Fruit fly (Drosophila melanogaster) whole organism, embryonic: ENCODE data around the gene CG34135.

Experiments
- CG12155 ChIP-seq: fragments of 200-800 bp; sonication (Bioruptor generic); optimal IDR thresholded peaks from 3 replicates; lab custom pipeline; 2016; ENCODE audit warnings: missing biosample characterization, missing genetic modification characterization
- CG12219 ChIP-seq: fragments of 200-800 bp; sonication (Bioruptor generic); optimal IDR thresholded peaks from 3 replicates; lab custom pipeline; 2018; ENCODE audit warnings: missing biosample characterization, mild to moderate bottlenecking, missing genetic modification characterization
- CG12769 ChIP-seq: fragments of 200-800 bp; sonication (Bioruptor generic); optimal IDR thresholded peaks from 2 replicates; lab custom pipeline; 2019; ENCODE audit warnings: missing biosample characterization, mild to moderate bottlenecking, missing genetic modification characterization, moderate library complexity
- CG1647 ChIP-seq: fragments of 200-800 bp; sonication (Bioruptor generic); optimal IDR thresholded peaks from 3 replicates; lab custom pipeline; 2016; ENCODE audit warnings: missing biosample characterization, missing genetic modification characterization
- CG17385 ChIP-seq: fragments of 200-800 bp; sonication (Bioruptor generic); optimal IDR thresholded peaks from 3 replicates; lab custom pipeline; 2018; ENCODE audit warnings: missing biosample characterization, mild to moderate bottlenecking, missing genetic modification characterization
- CG17612 ChIP-seq: fragments of 200-800 bp; sonication (Bioruptor generic); IDR thresholded peaks from 2 replicates; pipeline ENCODE4 v1.3.6; 2022; ENCODE audit warnings: missing biosample characterization, missing genetic modification characterization
- CG17912 ChIP-seq: fragments of 200-800 bp; sonication (Bioruptor generic); optimal IDR thresholded peaks from 2 replicates; lab custom pipeline; 2018; ENCODE audit warnings: missing biosample characterization, mild to moderate bottlenecking, missing genetic modification characterization
- CG18476 ChIP-seq: fragments of 200-800 bp; sonication (Bioruptor generic); optimal IDR thresholded peaks from 2 replicates; lab custom pipeline; 2016; ENCODE audit warnings: missing biosample characterization, mild to moderate bottlenecking, missing genetic modification characterization
- CG18764 ChIP-seq: fragments of 200-800 bp; sonication (Bioruptor generic); optimal IDR thresholded peaks from 3 replicates; lab custom pipeline; 2016; ENCODE audit warnings: missing biosample characterization, missing genetic modification characterization
- CG30020 ChIP-seq: fragments of 200-800 bp; optimal IDR thresholded peaks from 2 replicates; lab custom pipeline; 2019; ENCODE audit warnings: missing biosample characterization, mild to moderate bottlenecking, missing genetic modification characterization, moderate library complexity
- CG3163 ChIP-seq: fragments of 200-800 bp; sonication (Bioruptor generic); optimal IDR thresholded peaks from 3 replicates; lab custom pipeline; 2016; ENCODE audit warnings: missing biosample characterization, missing genetic modification characterization
- CG3726 ChIP-seq: fragments of 200-800 bp; sonication (Bioruptor generic); IDR thresholded peaks from 3 replicates; pipeline ENCODE4, ENCODE4 v1.3.6; 2022; ENCODE audit warnings: missing biosample characterization, missing genetic modification characterization
- CG5245 ChIP-seq: fragments of 200-800 bp; sonication (Bioruptor generic); optimal IDR thresholded peaks from 3 replicates; lab custom pipeline; 2016; ENCODE audit warnings: missing biosample characterization, missing genetic modification characterization
- CG6254 ChIP-seq: fragments of 200-800 bp; sonication (Bioruptor generic); optimal IDR thresholded peaks from 3 replicates; lab custom pipeline; 2017; ENCODE audit warnings: mild to moderate bottlenecking, missing biosample characterization, missing genetic modification reagents, missing genetic modification characterization
- CG6272 ChIP-seq: fragments of 200-800 bp; sonication (Bioruptor generic); IDR thresholded peaks from 2 replicates; pipeline ENCODE4 v1.3.6; 2022; ENCODE audit warnings: missing biosample characterization, missing genetic modification characterization
- CG6765 ChIP-seq: fragments of 200-800 bp; sonication (Bioruptor generic); optimal IDR thresholded peaks from 3 replicates; lab custom pipeline; 2017; ENCODE audit warnings: missing biosample characterization, mild to moderate bottlenecking, missing genetic modification characterization
- CG8359 ChIP-seq: fragments of 200-800 bp; sonication (Bioruptor generic); optimal IDR thresholded peaks from 2 replicates; lab custom pipeline; 2017; ENCODE audit warnings: missing biosample characterization, mild to moderate bottlenecking, missing genetic modification characterization, borderline replicate concordance
- CG8388 ChIP-seq: fragments of 200-800 bp; sonication (Bioruptor generic); optimal IDR thresholded peaks from 2 replicates; lab custom pipeline; 2019; ENCODE audit warnings: missing biosample characterization, mild to moderate bottlenecking, missing genetic modification characterization, moderate library complexity
- CG8924 ChIP-seq: fragments of 200-800 bp; optimal IDR thresholded peaks from 3 replicates; lab custom pipeline; 2019; ENCODE audit warnings: missing biosample characterization, mild to moderate bottlenecking, missing genetic modification characterization, moderate library complexity
- CG8944 ChIP-seq: fragments of 200-800 bp; sonication (Bioruptor generic); optimal IDR thresholded peaks from 3 replicates; lab custom pipeline; 2016; ENCODE audit warnings: missing biosample characterization, missing genetic modification characterization
- Hand ChIP-seq: fragments of 200-800 bp; sonication (Bioruptor generic); optimal IDR thresholded peaks from 2 replicates; lab custom pipeline; 2017; ENCODE audit warnings: mild to moderate bottlenecking, missing biosample characterization, missing genetic modification reagents, missing genetic modification characterization
- Hr51 ChIP-seq, 2 experiments: fragments of 200-800 bp; sonication (Bioruptor generic); optimal IDR thresholded peaks; 2 replicates in 1 of 2; 3 replicates in 1 of 2; lab custom pipeline; 2016 to 2018; ENCODE audit warnings: missing biosample characterization in 2 of 2, missing genetic modification characterization in 2 of 2, mild to moderate bottlenecking in 1 of 2, moderate library complexity in 1 of 2
- Hr78 ChIP-seq, 2 experiments: fragments of 200-800 bp in 1 of 2; fragments of >200 bp in 1 of 2; sonication (Bioruptor generic) in 1 of 2; optimal IDR thresholded peaks; 2 replicates each; lab custom pipeline; 2017 to 2019; ENCODE audit warnings: missing biosample characterization in 2 of 2, missing genetic modification characterization in 2 of 2, mild to moderate bottlenecking in 1 of 2, moderate library complexity in 1 of 2
- Scr ChIP-seq: fragments of 200-800 bp; sonication (Bioruptor generic); IDR thresholded peaks from 2 replicates; pipeline ENCODE4 v1.3.6; 2022; ENCODE audit warnings: missing biosample characterization, missing genetic modification characterization; ENCODE audit not compliant: partially characterized antibody
- Side ChIP-seq: fragments of 200-800 bp; sonication (Bioruptor generic); optimal IDR thresholded peaks from 2 replicates; lab custom pipeline; 2016; ENCODE audit warnings: missing biosample characterization, missing genetic modification characterization
- Sry-δ ChIP-seq: fragments of 200-800 bp; sonication (Bioruptor generic); optimal IDR thresholded peaks from 2 replicates; lab custom pipeline; 2016; ENCODE audit warnings: missing biosample characterization, missing genetic modification characterization
- aop ChIP-seq: fragments of 200-800 bp; sonication (Bioruptor generic); IDR thresholded peaks from 2 replicates; pipeline ENCODE4 v1.3.6; 2022; ENCODE audit warnings: missing biosample characterization, missing genetic modification characterization
- br ChIP-seq: fragments of >200 bp; optimal IDR thresholded peaks from 2 replicates; lab custom pipeline; 2017
- bsh ChIP-seq, 2 experiments: fragments of 200-800 bp; sonication (Bioruptor generic); optimal IDR thresholded peaks; 2 replicates each; lab custom pipeline; 2017 to 2018; ENCODE audit warnings: mild to moderate bottlenecking in 2 of 2, missing biosample characterization in 2 of 2, missing genetic modification characterization in 2 of 2, moderate library complexity in 1 of 2
- cad ChIP-seq: fragments of >200 bp; optimal IDR thresholded peaks from 2 replicates; lab custom pipeline; 2017; ENCODE audit warnings: missing biosample characterization, missing genetic modification characterization
- chinmo ChIP-seq: fragments of 200-800 bp; sonication (Bioruptor generic); IDR thresholded peaks from 4 replicates; pipeline ENCODE4 v1.3.6; 2022; ENCODE audit warnings: missing biosample characterization, missing genetic modification characterization; ENCODE audit not compliant: partially characterized antibody
- crol ChIP-seq: fragments of 200-800 bp; sonication (Bioruptor generic); IDR thresholded peaks from 2 replicates; pipeline ENCODE4 v1.3.6; 2022; ENCODE audit warnings: missing biosample characterization, missing genetic modification characterization
- ewg ChIP-seq: fragments of 200-800 bp; sonication (Bioruptor generic); optimal IDR thresholded peaks from 3 replicates; lab custom pipeline; 2017; ENCODE audit warnings: mild to moderate bottlenecking, missing biosample characterization, missing genetic modification reagents, missing genetic modification characterization
- fd3F ChIP-seq: fragments of 200-800 bp; sonication (Bioruptor generic); optimal IDR thresholded peaks from 2 replicates; lab custom pipeline; 2018; ENCODE audit warnings: missing biosample characterization, mild to moderate bottlenecking, missing genetic modification characterization, moderate library complexity
- hkb ChIP-seq, 2 experiments: fragments of 200-800 bp in 1 of 2; fragments of >200 bp in 1 of 2; sonication (Bioruptor generic) in 1 of 2; IDR thresholded peaks in 1 of 2; optimal IDR thresholded peaks in 1 of 2; 2 replicates each; pipeline versions ENCODE4 v1.3.6 to Lab custom; 2017 to 2022; ENCODE audit warnings: missing biosample characterization in 1 of 2, missing genetic modification characterization in 1 of 2
- ind ChIP-seq: fragments of 200-800 bp; sonication (Bioruptor generic); optimal IDR thresholded peaks from 3 replicates; lab custom pipeline; 2016; ENCODE audit warnings: missing biosample characterization, missing genetic modification characterization
- jing ChIP-seq: fragments of 200-800 bp; sonication (Bioruptor generic); optimal IDR thresholded peaks from 2 replicates; lab custom pipeline; 2018; ENCODE audit warnings: missing biosample characterization, mild to moderate bottlenecking, missing genetic modification characterization
- klu ChIP-seq: fragments of 200-800 bp; sonication (Bioruptor generic); IDR thresholded peaks from 2 replicates; pipeline ENCODE4 v1.3.6; 2022; ENCODE audit warnings: missing biosample characterization, missing genetic modification characterization
- lmd ChIP-seq: fragments of 200-800 bp; sonication (Bioruptor generic); IDR thresholded peaks from 2 replicates; pipeline ENCODE4 v1.3.6; 2022; ENCODE audit warnings: missing biosample characterization, missing genetic modification characterization
- peb ChIP-seq: fragments of 200-800 bp; sonication (Bioruptor generic); IDR thresholded peaks from 2 replicates; pipeline ENCODE4 v1.3.6; 2022; ENCODE audit warnings: missing biosample characterization, missing genetic modification characterization
- pnt ChIP-seq: fragments of 200-800 bp; sonication (Bioruptor generic); optimal IDR thresholded peaks from 3 replicates; lab custom pipeline; 2016; ENCODE audit warnings: missing biosample characterization, missing genetic modification characterization
- pum ChIP-seq: fragments of 200-800 bp; sonication (Bioruptor generic); optimal IDR thresholded peaks from 2 replicates; lab custom pipeline; 2016; ENCODE audit warnings: missing biosample characterization, missing genetic modification characterization
- scrt ChIP-seq: fragments of 200-800 bp; sonication (Bioruptor generic); optimal IDR thresholded peaks from 2 replicates; lab custom pipeline; 2018; ENCODE audit warnings: missing biosample characterization, mild to moderate bottlenecking, missing genetic modification characterization, moderate library complexity
- seq ChIP-seq: fragments of 200-800 bp; sonication (Bioruptor generic); IDR thresholded peaks from 2 replicates; pipeline ENCODE4 v1.3.6; 2022; ENCODE audit warnings: missing biosample characterization, missing genetic modification characterization
- shn ChIP-seq: fragments of 200-800 bp; sonication (Bioruptor generic); optimal IDR thresholded peaks from 3 replicates; lab custom pipeline; 2016; ENCODE audit warnings: missing biosample characterization, missing genetic modification characterization
- slbo ChIP-seq: fragments of 200-800 bp; sonication (Bioruptor generic); IDR thresholded peaks from 2 replicates; pipeline ENCODE4 v1.3.6; 2022; ENCODE audit warnings: missing biosample characterization, missing genetic modification characterization
- sna ChIP-seq: fragments of 200-800 bp; sonication (Bioruptor generic); IDR thresholded peaks from 2 replicates; pipeline ENCODE4 v1.3.6; 2022; ENCODE audit warnings: missing biosample characterization, missing genetic modification characterization; ENCODE audit not compliant: partially characterized antibody
- ssp ChIP-seq: fragments of 200-800 bp; sonication (Bioruptor generic); IDR thresholded peaks from 2 replicates; pipeline ENCODE4 v1.3.6; 2022; ENCODE audit warnings: missing biosample characterization, missing genetic modification characterization
- tap ChIP-seq: fragments of 200-800 bp; optimal IDR thresholded peaks from 3 replicates; lab custom pipeline; 2019; ENCODE audit warnings: missing biosample characterization, mild to moderate bottlenecking, missing genetic modification characterization, moderate library complexity
- trem ChIP-seq: fragments of 200-800 bp; optimal IDR thresholded peaks from 3 replicates; lab custom pipeline; 2019; ENCODE audit warnings: missing biosample characterization, mild to moderate bottlenecking, missing genetic modification characterization, moderate library complexity
- vfl ChIP-seq: fragments of 200-800 bp; sonication (Bioruptor generic); optimal IDR thresholded peaks from 2 replicates; lab custom pipeline; 2016; ENCODE audit warnings: missing biosample characterization, missing genetic modification characterization

The CG34135 gene

DNA sequence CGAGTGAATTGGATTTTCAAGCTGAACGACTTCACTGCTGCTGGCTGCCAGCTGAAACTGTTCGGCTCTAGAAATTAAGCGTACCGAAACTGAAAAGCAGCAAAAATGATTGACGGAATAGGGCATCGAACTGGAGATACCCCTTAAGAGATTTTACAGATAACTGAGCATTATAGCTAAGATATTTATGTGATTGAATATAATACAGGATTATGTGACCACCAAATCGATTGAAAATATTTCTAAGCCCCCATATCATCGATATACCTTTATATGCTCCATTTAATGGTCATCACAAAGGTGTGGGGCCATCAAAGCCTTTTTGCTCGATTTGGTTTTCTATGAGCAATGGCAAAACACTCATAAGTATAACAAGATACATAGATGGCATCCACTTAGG lies 16.8 kb upstream of the CG34135 start (continued):
- TF ChIP-seq Hr78 (GFP tag; optimal IDR thresholded peaks at IDR 0.05; lab: Kevin White, UChicago), result no peak
- TF ChIP-seq CG3726 (GFP tag; lab: Robert Waterston, UW), result no peak
- no peak for TF ChIP-seq CG17612 (GFP tag; lab: Robert Waterston, UW)
- TF ChIP-seq aop (GFP tag; lab: Robert Waterston, UW), result no peak
- no peak for TF ChIP-seq ssp (GFP tag; lab: Robert Waterston, UW)
- TF ChIP-seq CG8388 (GFP tag; lab: Kevin White, UChicago), result no peak
- peak; percentile 53 for TF ChIP-seq pnt (GFP tag; lab: Kevin White, UChicago)
- TF ChIP-seq CG6254 (GFP tag; lab: Kevin White, UChicago), result no peak
- no peak for TF ChIP-seq trem
- no peak for TF ChIP-seq CG5245 (GFP tag; lab: Kevin White, UChicago)
- TF ChIP-seq Hr51 (GFP tag; optimal IDR thresholded peaks at IDR 0.05; lab: Kevin White, UChicago), result no peak
- no peak for TF ChIP-seq Side (GFP tag; lab: Kevin White, UChicago)
- no peak for TF ChIP-seq bsh (GFP tag; optimal IDR thresholded peaks at IDR 0.05; lab: Kevin White, UChicago)
- no peak for TF ChIP-seq CG8359 (GFP tag; lab: Kevin White, UChicago)
- TF ChIP-seq klu (GFP tag; lab: Robert Waterston, UW), result no peak
- TF ChIP-seq sna, result no peak
- peak; percentile 78 for TF ChIP-seq slbo (GFP tag; lab: Robert Waterston, UW)
- TF ChIP-seq CG12219, result peak; percentile 48
- no peak for TF ChIP-seq fd3F (GFP tag; lab: Kevin White, UChicago)
- TF ChIP-seq CG8944 (GFP tag; lab: Kevin White, UChicago), result no peak
- no peak for TF ChIP-seq Hand (GFP tag; lab: Kevin White, UChicago)
- TF ChIP-seq CG30020 (tag; lab: Kevin White, UChicago), result no peak
- TF ChIP-seq pum (GFP tag; lab: Kevin White, UChicago), result no peak
- TF ChIP-seq hkb (optimal IDR thresholded peaks at IDR 0.05; lab: Kevin White, UChicago), result no peak
- peak; percentile 48; the same call in 1 of the 2 replicates for TF ChIP-seq hkb (GFP tag; IDR thresholded peaks at IDR 0.05; lab: Robert Waterston, UW)
- no peak for TF ChIP-seq CG12769 (tag; lab: Kevin White, UChicago)
- TF ChIP-seq CG17385 (GFP tag; lab: Kevin White, UChicago), result no peak
- no peak for TF ChIP-seq peb (GFP tag; lab: Robert Waterston, UW)
- TF ChIP-seq CG12155 (GFP tag; lab: Kevin White, UChicago), result no peak
- TF ChIP-seq CG17912 (GFP tag; lab: Kevin White, UChicago), result no peak
- TF ChIP-seq CG6765 (GFP tag; lab: Kevin White, UChicago), result no peak
- TF ChIP-seq crol (GFP tag; lab: Robert Waterston, UW), result no peak
- TF ChIP-seq CG3163 (GFP tag; lab: Kevin White, UChicago), result no peak
- TF ChIP-seq Scr, result no peak
- peak; percentile 31; the same call in 1 of the 2 replicates for TF ChIP-seq seq (GFP tag; lab: Robert Waterston, UW)
- no peak for TF ChIP-seq Sry-δ
- no peak for TF ChIP-seq scrt (GFP tag; lab: Kevin White, UChicago)
- no peak for TF ChIP-seq CG8924
- TF ChIP-seq shn (GFP tag; lab: Kevin White, UChicago), result no peak
- no peak for TF ChIP-seq jing (GFP tag; lab: Kevin White, UChicago)
- TF ChIP-seq lmd (GFP tag; lab: Robert Waterston, UW), result peak; percentile 67
- no peak for TF ChIP-seq vfl
- no peak for TF ChIP-seq ewg (GFP tag; lab: Kevin White, UChicago)
- TF ChIP-seq br (lab: Kevin White, UChicago), result no peak
- TF ChIP-seq CG18476 (GFP tag; lab: Kevin White, UChicago), result peak; percentile 3
- TF ChIP-seq ind (GFP tag; lab: Kevin White, UChicago), result no peak
- TF ChIP-seq tap (tag; lab: Kevin White, UChicago), result no peak
- TF ChIP-seq CG18764, result no peak
- no peak for TF ChIP-seq CG6272 (GFP tag; lab: Robert Waterston, UW)
- no peak for TF ChIP-seq chinmo (GFP tag; lab: Robert Waterston, UW)
- TF ChIP-seq cad, result no peak
- TF ChIP-seq CG1647 (GFP tag; lab: Kevin White, UChicago), result no peak
